Fruit fly (Drosophila melanogaster) Kc167 (cell line): ENCODE measurements around the gene capt.

Experiments used
- Myc ChIP-seq: fragments of >200 bp; optimal IDR thresholded peaks from 2 replicates; lab custom pipeline; 2017; ENCODE audit warnings: missing external identifiers
- Sin3A ChIP-seq: fragments of >200 bp; optimal IDR thresholded peaks from 2 replicates; lab custom pipeline; 2018; ENCODE audit warnings: missing external identifiers
- h ChIP-seq: fragments of >200 bp; optimal IDR thresholded peaks from 3 replicates; lab custom pipeline; 2018; ENCODE audit warnings: missing external identifiers
- insv ChIP-seq: fragments of >200 bp; optimal IDR thresholded peaks from 3 replicates; lab custom pipeline; 2018; ENCODE audit warnings: missing external identifiers
- psq ChIP-seq: fragments of >200 bp; optimal IDR thresholded peaks from 2 replicates; lab custom pipeline; 2017; ENCODE audit warnings: missing external identifiers
- ttk ChIP-seq: sonication (Bioruptor generic); optimal IDR thresholded peaks from 2 replicates; lab custom pipeline; 2017; ENCODE audit warnings: missing external identifiers

The capt gene

dm6 chr2L:1144371-1145360 lies 13.4 kb downstream of the capt start:
- TF ChIP-seq Sin3A (lab: Kevin White, UChicago) (no peak), insv (lab: Kevin White, UChicago) (no peak), ttk (lab: Kevin White, UChicago) (no peak), Myc (no peak), h (no peak), psq (lab: Kevin White, UChicago) (no peak)

dm6 chr2L:1143286-1143685 lies 14.8 kb downstream of the capt start:
- TF ChIP-seq Sin3A (lab: Kevin White, UChicago) (no peak), insv (lab: Kevin White, UChicago) (no peak), ttk (lab: Kevin White, UChicago) (no peak), psq (lab: Kevin White, UChicago) (no peak), Myc (no peak)

dm6 chr2L:1142730-1143281 lies 15.3 kb downstream of the capt start, which contains the start of gene MFS3:
TSS of gene MFS3 (plus strand) at chr2L:1143201.
- TF ChIP-seq Sin3A (lab: Kevin White, UChicago) (no peak), Myc (no peak), psq (lab: Kevin White, UChicago) (no peak), ttk (lab: Kevin White, UChicago) (no peak), insv (lab: Kevin White, UChicago) (no peak), h (no peak)

DNA sequence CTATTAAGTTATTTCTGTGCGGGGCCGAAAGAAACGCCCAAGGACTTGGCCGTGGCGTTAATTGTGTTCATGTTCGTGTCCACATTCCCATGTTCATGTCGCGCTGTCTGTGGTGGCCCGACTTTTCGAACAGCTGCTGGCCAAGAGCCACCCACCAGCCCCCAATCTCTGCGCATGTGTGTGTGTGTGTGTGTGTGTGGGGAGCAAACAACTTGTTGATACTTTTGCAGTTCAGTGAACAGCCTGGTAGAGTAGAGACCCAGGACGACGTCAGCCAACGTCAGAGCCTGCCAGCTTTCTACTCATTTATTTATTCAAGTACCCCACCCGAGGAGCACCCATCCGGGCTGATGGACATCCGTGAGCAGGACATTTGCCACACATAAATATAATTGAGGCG lies 21.1 kb downstream of the capt start:
- TF ChIP-seq insv (lab: Kevin White, UChicago) (no peak), Sin3A (lab: Kevin White, UChicago) (no peak), psq (lab: Kevin White, UChicago) (no peak), h (no peak), ttk (lab: Kevin White, UChicago) (no peak), Myc (no peak)

dm6 chr2L:1135495-1135894 lies 22.6 kb downstream of the capt start:
- TF ChIP-seq h (no peak), Myc (no peak), ttk (lab: Kevin White, UChicago) (no peak), psq (lab: Kevin White, UChicago) (no peak), insv (lab: Kevin White, UChicago) (no peak)

DNA sequence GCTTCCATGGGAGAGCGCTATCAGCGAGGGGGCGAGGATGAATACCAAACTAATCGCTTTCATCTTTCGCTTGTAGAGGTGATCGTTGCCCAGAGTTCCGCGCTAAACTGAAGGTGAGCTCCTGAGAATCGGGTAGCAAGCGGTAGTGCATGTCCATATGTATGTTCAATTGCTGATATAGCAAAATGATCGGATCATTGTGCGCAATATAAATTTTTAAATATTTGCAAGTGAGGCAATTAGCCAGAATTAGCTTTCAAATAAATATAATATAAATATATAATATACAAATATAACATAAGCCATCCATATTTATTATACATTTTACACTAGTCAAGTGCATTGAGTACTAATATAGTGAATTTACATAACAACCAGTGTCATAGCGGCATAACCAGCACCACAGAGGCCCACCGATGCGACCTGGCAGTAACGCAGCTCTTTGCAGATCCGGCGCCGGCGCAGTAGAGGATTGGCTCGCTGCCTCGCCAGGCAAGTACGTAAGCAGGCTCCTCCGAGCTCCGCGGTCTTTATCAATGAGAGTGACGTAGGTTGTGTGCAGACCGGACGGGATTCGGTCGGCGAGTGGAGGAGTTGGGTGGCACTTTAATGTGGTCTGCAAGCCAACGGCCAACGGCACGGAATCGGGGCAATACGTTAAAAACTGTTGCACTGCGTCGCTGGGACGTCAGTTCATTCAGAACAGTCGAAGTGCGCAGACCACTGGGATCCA lies 23.9 kb downstream of the capt start, which contains the start of the genes Iris and CG4577:
Gene Iris (minus strand): TSS at position 88 of the 733 bp plus-strand sequence.
Gene CG4577 (plus strand): TSS at position 683 of the 733 bp plus-strand sequence.
- TF ChIP-seq Sin3A (lab: Kevin White, UChicago) = no peak
- no peak for TF ChIP-seq ttk (lab: Kevin White, UChicago)
- no peak for TF ChIP-seq h
- TF ChIP-seq insv (lab: Kevin White, UChicago) = no peak
- no peak for TF ChIP-seq Myc
- TF ChIP-seq psq (lab: Kevin White, UChicago) = no peak

DNA sequence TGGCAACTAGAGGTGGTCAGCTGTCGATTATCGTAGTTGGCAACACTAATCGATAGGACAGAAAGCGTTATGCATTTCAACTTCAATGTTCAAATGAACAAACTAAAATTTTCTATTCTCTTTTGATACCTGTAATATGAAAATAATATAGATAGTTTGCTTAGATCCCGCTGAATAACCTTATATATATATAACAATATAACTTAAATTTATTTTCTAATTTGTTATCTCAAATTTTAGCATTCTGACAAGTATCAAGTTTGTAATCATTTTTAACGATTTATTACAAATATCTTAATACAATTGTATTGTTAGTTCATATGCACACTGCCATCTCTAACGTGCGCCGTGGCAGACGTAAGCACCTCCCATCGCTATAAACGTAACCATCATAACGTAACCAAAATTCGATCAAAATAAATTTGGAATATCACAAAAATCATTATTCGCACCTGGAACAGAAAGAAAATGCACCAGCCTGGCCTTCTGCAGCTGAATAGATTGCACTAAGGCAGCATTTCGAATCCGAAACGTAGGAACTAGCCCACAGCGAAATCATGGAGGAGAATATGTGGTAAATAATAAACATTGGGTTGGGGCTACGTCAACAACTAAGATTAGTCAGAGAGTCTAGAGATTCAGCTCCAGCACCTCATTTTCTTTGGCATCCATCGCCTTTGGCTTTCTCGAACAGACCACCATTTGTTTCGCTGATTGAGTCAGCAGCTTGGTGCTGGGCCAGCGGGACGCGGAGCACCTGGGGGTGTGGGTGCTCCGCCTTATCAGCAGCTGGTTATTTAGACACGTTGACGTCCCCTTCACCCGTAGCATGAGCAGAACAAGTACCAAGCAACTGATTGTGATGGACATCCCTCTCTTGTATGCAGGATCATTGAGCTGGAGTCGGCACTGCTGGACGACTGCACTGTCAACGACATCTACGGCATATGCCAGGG lies 28.9 kb downstream of the capt start, which contains the start of the genes Pino and TBC1D23:
Gene Pino (minus strand): TSS at position 22 of the 956 bp plus-strand sequence.
Gene TBC1D23 (plus strand): TSS at position 385 of the 956 bp plus-strand sequence.
- TF ChIP-seq insv (lab: Kevin White, UChicago) (no peak), Sin3A (lab: Kevin White, UChicago) (no peak), Myc (no peak), psq (lab: Kevin White, UChicago) (no peak), h (no peak), ttk (lab: Kevin White, UChicago) (no peak)

- TF ChIP-seq psq (lab: Kevin White, UChicago) (no peak), insv (lab: Kevin White, UChicago) (no peak), h (no peak), ttk (lab: Kevin White, UChicago) (no peak), Myc (no peak), Sin3A (lab: Kevin White, UChicago) (no peak)
Observed at dm6 chr2L:1128344-1128931, 29.6 kb downstream of the capt start.

dm6 chr2L:1127434-1128089 lies 30.5 kb downstream of the capt start:
- no peak for TF ChIP-seq ttk (lab: Kevin White, UChicago)
- TF ChIP-seq h = no peak
- no peak for TF ChIP-seq Myc
- no peak for TF ChIP-seq insv (lab: Kevin White, UChicago)
- TF ChIP-seq Sin3A (lab: Kevin White, UChicago) = no peak
- no peak for TF ChIP-seq psq (lab: Kevin White, UChicago)

- TF ChIP-seq insv (lab: Kevin White, UChicago) = no peak
- TF ChIP-seq h = no peak
- no peak for TF ChIP-seq ttk (lab: Kevin White, UChicago)
- TF ChIP-seq Sin3A (lab: Kevin White, UChicago) = no peak
- TF ChIP-seq Myc = no peak
- TF ChIP-seq psq (lab: Kevin White, UChicago) = no peak
Observed at dm6 chr2L:1126527-1126926, 31.5 kb downstream of the capt start.
